Worm (Caenorhabditis elegans) whole organism, L1 larva: Measurements from ENCODE around the gene Y51H4A.22.
"Not testable (repeated sequence)": the region's sequence is repeated elsewhere in the genome, so short reads cannot be mapped to it uniquely, and the experiment has no call there.

ENCODE experiments used
- F16B12.6 ChIP-seq: fragments of 150-350 bp; optimal IDR thresholded peaks from 2 replicates; lab custom pipeline; 2014; ENCODE audit warnings: missing biosample characterization, missing genetic modification characterization
- ama-1 ChIP-seq: fragments of 150-350 bp; optimal IDR thresholded peaks from 2 replicates; lab custom pipeline; 2014
- efl-1 ChIP-seq, 4 experiments: fragments of 150-350 bp; optimal IDR thresholded peaks in 3 of 4; peaks in 1 of 4; 1 replicate in 1 of 4; 2 replicates in 3 of 4; lab custom pipeline; 2014; ENCODE audit warnings: missing biosample characterization in 2 of 4, missing genetic modification characterization in 2 of 4, missing genetic modification reagents in 2 of 4
- efl-3 ChIP-seq: fragments of 200-800 bp; sonication (Bioruptor generic); optimal IDR thresholded peaks from 2 replicates; lab custom pipeline; 2018; ENCODE audit warnings: mild to moderate bottlenecking, missing genetic modification characterization, missing compliant biosample characterization
- egl-27 ChIP-seq, 2 experiments: fragments of 150-350 bp in 1 of 2; sonication (generic microtip); optimal IDR thresholded peaks; 3 replicates each; lab custom pipeline; 2017 to 2018; ENCODE audit warnings: missing biosample characterization in 2 of 2, missing genetic modification characterization in 2 of 2, missing genetic modification reagents in 2 of 2
- fkh-4 ChIP-seq: sonication (generic microtip); optimal IDR thresholded peaks from 2 replicates; lab custom pipeline; 2016; ENCODE audit warnings: missing compliant biosample characterization, missing genetic modification characterization, borderline replicate concordance
- isw-1 ChIP-seq: fragments of 200-800 bp; sonication (Bioruptor generic); IDR thresholded peaks from 2 replicates; pipeline ENCODE4 v1.3.6; 2022; ENCODE audit warnings: missing genetic modification characterization, missing compliant biosample characterization
- lin-39 ChIP-seq: fragments of 150-350 bp; optimal IDR thresholded peaks from 2 replicates; lab custom pipeline; 2014; ENCODE audit warnings: missing biosample characterization, missing genetic modification reagents, missing genetic modification characterization
- lir-3 ChIP-seq: sonication (generic microtip); optimal IDR thresholded peaks from 2 replicates; lab custom pipeline; 2016; ENCODE audit warnings: mild to moderate bottlenecking, missing genetic modification characterization, moderate library complexity, missing compliant biosample characterization; ENCODE audit not compliant: poor library complexity
- nhr-12 ChIP-seq: sonication (generic microtip); optimal IDR thresholded peaks from 2 replicates; lab custom pipeline; 2017; ENCODE audit warnings: missing biosample characterization, missing genetic modification characterization
- nhr-76 ChIP-seq: sonication (generic microtip); optimal IDR thresholded peaks from 2 replicates; lab custom pipeline; 2017; ENCODE audit warnings: missing biosample characterization, missing genetic modification characterization
- skn-1 ChIP-seq: fragments of 150-350 bp; optimal IDR thresholded peaks from 2 replicates; lab custom pipeline; 2014; ENCODE audit warnings: missing biosample characterization, missing genetic modification characterization
- snpc-4 ChIP-seq: fragments of 150-350 bp; optimal IDR thresholded peaks from 2 replicates; lab custom pipeline; 2014; ENCODE audit warnings: missing biosample characterization, missing genetic modification characterization
- sox-4 ChIP-seq: sonication (generic microtip); optimal IDR thresholded peaks from 2 replicates; lab custom pipeline; 2016; ENCODE audit warnings: missing genetic modification characterization, missing compliant biosample characterization

ce11 chrIV:16755771-16756170 is 35.3 kb downstream of the Y51H4A.22 start, which contains the start of gene Y43D4A.2:
- TF ChIP-seq lin-39 (tag; lab: Kevin White, UChicago); nhr-12; efl-3 (GFP tag; lab: Kevin White, UChicago); ama-1 (lab: Kevin White, UChicago); snpc-4 (tag; lab: Kevin White, UChicago); F16B12.6 (tag; lab: Kevin White, UChicago); egl-27 (tag; optimal IDR thresholded peaks at IDR 0.05; lab: Kevin White, UChicago); nhr-76 (tag; lab: Kevin White, UChicago); efl-1 (optimal IDR thresholded peaks at IDR 0.05; lab: Kevin White, UChicago); efl-1 (GFP tag; optimal IDR thresholded peaks at IDR 0.05 in 1 of 2; lab: Kevin White, UChicago); isw-1 (GFP tag; lab: Robert Waterston, UW); lir-3 (tag; lab: Kevin White, UChicago); sox-4 (tag; lab: Kevin White, UChicago); skn-1 (tag; lab: Kevin White, UChicago); fkh-4 (tag; lab: Kevin White, UChicago): not testable (repeated sequence)
